Worm (Caenorhabditis elegans): ENCODE measurements around the gene ZC204.12.

- TF ChIP-seq him-1 (tag; optimal IDR thresholded peaks at IDR 0.05): no peak
- TF ChIP-seq W03F9.2 (tag; optimal IDR thresholded peaks at IDR 0.05): no peak
- TF ChIP-seq dao-5 (tag; optimal IDR thresholded peaks at IDR 0.05): no peak
These were observed 49.3 kb upstream of the ZC204.12 start, which contains the start of gene sdz-18 for ce11 chrII:1706385-1706784.

All from whole organism, L4/young adult.